Fruit fly (Drosophila melanogaster) whole organism, embryonic: ENCODE results near the gene CG13088.

ENCODE experiments used
- Atf6 ChIP-seq: fragments of 200-800 bp; sonication (Bioruptor generic); IDR thresholded peaks from 2 replicates; pipeline ENCODE4 v1.3.6; 2022; ENCODE audit warnings: missing biosample characterization, missing genetic modification characterization
- Awh ChIP-seq: fragments of 200-800 bp; sonication (Bioruptor generic); IDR thresholded peaks from 2 replicates; pipeline ENCODE4, ENCODE4 v1.3.6; 2022; ENCODE audit warnings: missing biosample characterization, missing genetic modification characterization
- B-H1 ChIP-seq: fragments of 200-800 bp; sonication (Bioruptor generic); IDR thresholded peaks from 3 replicates; pipeline ENCODE4 v1.3.6; 2022; ENCODE audit warnings: missing biosample characterization, missing genetic modification characterization
- Bgb ChIP-seq: fragments of 200-800 bp; sonication (Bioruptor generic); IDR thresholded peaks from 2 replicates; pipeline ENCODE4 v1.3.6; 2022; ENCODE audit warnings: missing biosample characterization, missing genetic modification characterization; ENCODE audit not compliant: partially characterized antibody
- CG10959 ChIP-seq: fragments of 200-800 bp; sonication (Bioruptor generic); IDR thresholded peaks from 2 replicates; pipeline ENCODE4 v1.3.6; 2022; ENCODE audit warnings: missing biosample characterization, missing genetic modification characterization
- CG10979 ChIP-seq: fragments of 200-800 bp; sonication (Bioruptor generic); optimal IDR thresholded peaks from 2 replicates; lab custom pipeline; 2018; ENCODE audit warnings: missing biosample characterization, mild to moderate bottlenecking, missing genetic modification characterization, moderate library complexity
- CG12659 ChIP-seq: fragments of 200-800 bp; sonication (Bioruptor generic); optimal IDR thresholded peaks from 3 replicates; lab custom pipeline; 2017; ENCODE audit warnings: mild to moderate bottlenecking, missing biosample characterization, missing genetic modification reagents, missing genetic modification characterization
- CG15073 ChIP-seq: fragments of 200-800 bp; sonication (Bioruptor generic); optimal IDR thresholded peaks from 2 replicates; lab custom pipeline; 2016; ENCODE audit warnings: missing biosample characterization, missing genetic modification characterization
- CG1529 ChIP-seq: fragments of 200-800 bp; sonication (Bioruptor generic); optimal IDR thresholded peaks from 3 replicates; lab custom pipeline; 2018; ENCODE audit warnings: missing biosample characterization, missing genetic modification characterization
- CG15514 ChIP-seq: fragments of 200-800 bp; sonication (Bioruptor generic); optimal IDR thresholded peaks from 3 replicates; lab custom pipeline; 2017; ENCODE audit warnings: missing biosample characterization, missing genetic modification characterization, mild to moderate bottlenecking, moderate library complexity, missing genetic modification reagents
- CG17361 ChIP-seq: fragments of 200-800 bp; sonication (Bioruptor generic); IDR thresholded peaks from 3 replicates; pipeline ENCODE4 v1.3.6; 2022; ENCODE audit warnings: missing biosample characterization, missing genetic modification characterization
- CG18476 ChIP-seq: fragments of 200-800 bp; sonication (Bioruptor generic); optimal IDR thresholded peaks from 2 replicates; lab custom pipeline; 2016; ENCODE audit warnings: missing biosample characterization, mild to moderate bottlenecking, missing genetic modification characterization
- CG2129 ChIP-seq: fragments of 200-800 bp; sonication (Bioruptor generic); IDR thresholded peaks from 2 replicates; pipeline ENCODE4 v1.3.6; 2022; ENCODE audit warnings: missing biosample characterization, missing genetic modification characterization; ENCODE audit not compliant: partially characterized antibody
- CG2202 ChIP-seq: fragments of 200-800 bp; sonication (Bioruptor generic); optimal IDR thresholded peaks from 2 replicates; lab custom pipeline; 2018; ENCODE audit warnings: missing biosample characterization, mild to moderate bottlenecking, missing genetic modification characterization
- CG2712 ChIP-seq: fragments of 200-800 bp; optimal IDR thresholded peaks from 3 replicates; lab custom pipeline; 2019; ENCODE audit warnings: missing biosample characterization, mild to moderate bottlenecking, missing genetic modification characterization, moderate library complexity
- CG2875 ChIP-seq: fragments of 200-800 bp; sonication (Bioruptor generic); optimal IDR thresholded peaks from 2 replicates; lab custom pipeline; 2017; ENCODE audit warnings: missing biosample characterization, mild to moderate bottlenecking, missing genetic modification characterization, missing genetic modification reagents
- CG4282 ChIP-seq: fragments of 200-800 bp; sonication (Bioruptor generic); optimal IDR thresholded peaks from 2 replicates; lab custom pipeline; 2016; ENCODE audit warnings: missing biosample characterization, missing genetic modification characterization
- CG6272 ChIP-seq: fragments of 200-800 bp; sonication (Bioruptor generic); IDR thresholded peaks from 2 replicates; pipeline ENCODE4 v1.3.6; 2022; ENCODE audit warnings: missing biosample characterization, missing genetic modification characterization
- CG6765 ChIP-seq: fragments of 200-800 bp; sonication (Bioruptor generic); optimal IDR thresholded peaks from 3 replicates; lab custom pipeline; 2017; ENCODE audit warnings: missing biosample characterization, mild to moderate bottlenecking, missing genetic modification characterization
- CG7839 ChIP-seq: fragments of 200-800 bp; sonication (Bioruptor generic); optimal IDR thresholded peaks from 3 replicates; lab custom pipeline; 2018; ENCODE audit warnings: missing biosample characterization, mild to moderate bottlenecking, missing genetic modification characterization, moderate library complexity
- CG9932 ChIP-seq: fragments of 200-800 bp; sonication (Bioruptor generic); IDR thresholded peaks from 2 replicates; pipeline ENCODE4 v1.3.6; 2022; ENCODE audit warnings: missing biosample characterization, missing genetic modification characterization
- Dfd ChIP-seq, 2 experiments: fragments of >200 bp; optimal IDR thresholded peaks; 2 replicates each; lab custom pipeline; 2017; ENCODE audit warnings: missing biosample characterization in 2 of 2, missing genetic modification characterization in 2 of 2
- HmgZ ChIP-seq: fragments of 200-800 bp; sonication (Bioruptor generic); optimal IDR thresholded peaks from 2 replicates; lab custom pipeline; 2018; ENCODE audit warnings: missing biosample characterization, mild to moderate bottlenecking, missing genetic modification characterization
- Kr ChIP-seq: fragments of 200-800 bp; sonication (Bioruptor generic); optimal IDR thresholded peaks from 2 replicates; lab custom pipeline; 2017; ENCODE audit warnings: missing biosample characterization, mild to moderate bottlenecking, missing genetic modification characterization
- Lhr ChIP-seq: fragments of 200-800 bp; sonication (Bioruptor generic); optimal IDR thresholded peaks from 3 replicates; lab custom pipeline; 2017; ENCODE audit warnings: mild to moderate bottlenecking, missing biosample characterization, missing genetic modification reagents, missing genetic modification characterization
- Meics ChIP-seq: fragments of 200-800 bp; sonication (Bioruptor generic); optimal IDR thresholded peaks from 2 replicates; lab custom pipeline; 2017; ENCODE audit warnings: missing biosample characterization, mild to moderate bottlenecking, missing genetic modification characterization
- Myb ChIP-seq: fragments of 200-800 bp; sonication (Bioruptor generic); optimal IDR thresholded peaks from 2 replicates; lab custom pipeline; 2016; ENCODE audit warnings: missing biosample characterization, missing genetic modification characterization
- Ptx1 ChIP-seq: fragments of 200-800 bp; sonication (Bioruptor generic); IDR thresholded peaks from 2 replicates; pipeline ENCODE4 v1.3.6; 2022; ENCODE audit warnings: missing biosample characterization, missing genetic modification characterization
- Sox100B ChIP-seq: fragments of 200-800 bp; sonication (Bioruptor generic); optimal IDR thresholded peaks from 3 replicates; lab custom pipeline; 2018; ENCODE audit warnings: missing biosample characterization, mild to moderate bottlenecking, missing genetic modification characterization
- abd-A ChIP-seq: fragments of 200-800 bp; sonication (Bioruptor generic); optimal IDR thresholded peaks from 3 replicates; lab custom pipeline; 2019; ENCODE audit warnings: missing biosample characterization, mild to moderate bottlenecking, missing genetic modification characterization, moderate library complexity
- ara ChIP-seq: fragments of 200-800 bp; sonication (Bioruptor generic); IDR thresholded peaks from 2 replicates; pipeline ENCODE4 v1.3.6; 2022; ENCODE audit warnings: missing biosample characterization, missing genetic modification characterization
- chm ChIP-seq: fragments of 200-800 bp; sonication (Bioruptor generic); IDR thresholded peaks from 2 replicates; pipeline ENCODE4 v1.3.6; 2022; ENCODE audit warnings: missing biosample characterization, missing genetic modification characterization
- cwo ChIP-seq: fragments of 200-800 bp; sonication (Bioruptor generic); optimal IDR thresholded peaks from 3 replicates; lab custom pipeline; 2017; ENCODE audit warnings: missing biosample characterization, missing genetic modification characterization, mild to moderate bottlenecking, moderate library complexity, missing genetic modification reagents
- ems ChIP-seq: fragments of 200-800 bp; sonication (Bioruptor generic); optimal IDR thresholded peaks from 3 replicates; lab custom pipeline; 2016; ENCODE audit warnings: missing biosample characterization, missing genetic modification characterization
- gfzf ChIP-seq: fragments of 200-800 bp; sonication (Bioruptor generic); optimal IDR thresholded peaks from 2 replicates; lab custom pipeline; 2016; ENCODE audit warnings: missing biosample characterization, mild to moderate bottlenecking, missing genetic modification characterization, moderate library complexity
- ham ChIP-seq: fragments of 200-800 bp; sonication (Bioruptor generic); IDR thresholded peaks from 2 replicates; pipeline ENCODE4 v1.3.6; 2022; ENCODE audit warnings: missing biosample characterization, missing genetic modification characterization
- hb ChIP-seq: fragments of 200-800 bp; sonication (Bioruptor generic); IDR thresholded peaks from 3 replicates; pipeline ENCODE4 v1.3.6; 2022; ENCODE audit warnings: missing biosample characterization, missing genetic modification characterization; ENCODE audit not compliant: partially characterized antibody
- lab ChIP-seq: fragments of 200-800 bp; sonication (Bioruptor generic); optimal IDR thresholded peaks from 3 replicates; lab custom pipeline; 2017; ENCODE audit warnings: missing biosample characterization, missing genetic modification characterization, mild to moderate bottlenecking, moderate library complexity, missing genetic modification reagents
- lola ChIP-seq, 3 experiments: fragments of >200 bp in 2 of 3; fragments of 200-800 bp in 1 of 3; sonication (Bioruptor generic) in 1 of 3; optimal IDR thresholded peaks; 2 replicates each; lab custom pipeline; 2017 to 2019; ENCODE audit warnings: missing biosample characterization in 3 of 3, missing genetic modification characterization in 3 of 3, mild to moderate bottlenecking in 1 of 3, moderate library complexity in 1 of 3
- lov ChIP-seq, 2 experiments: fragments of 200-800 bp in 1 of 2; fragments of >200 bp in 1 of 2; sonication (Bioruptor generic) in 1 of 2; IDR thresholded peaks in 1 of 2; optimal IDR thresholded peaks in 1 of 2; 2 replicates in 1 of 2; 3 replicates in 1 of 2; pipeline versions ENCODE4 v1.3.6 to Lab custom; 2017 to 2022; ENCODE audit warnings: missing biosample characterization in 1 of 2, missing genetic modification characterization in 1 of 2
- otp ChIP-seq: fragments of 200-800 bp; sonication (Bioruptor generic); IDR thresholded peaks from 3 replicates; pipeline ENCODE4, ENCODE4 v1.3.6; 2022; ENCODE audit warnings: missing biosample characterization, missing genetic modification characterization
- pita ChIP-seq: fragments of 200-800 bp; sonication (Bioruptor generic); optimal IDR thresholded peaks from 2 replicates; lab custom pipeline; 2017; ENCODE audit warnings: missing biosample characterization, mild to moderate bottlenecking, missing genetic modification characterization
- pnt ChIP-seq: fragments of 200-800 bp; sonication (Bioruptor generic); optimal IDR thresholded peaks from 3 replicates; lab custom pipeline; 2016; ENCODE audit warnings: missing biosample characterization, missing genetic modification characterization
- row ChIP-seq: fragments of 200-800 bp; sonication (Bioruptor generic); IDR thresholded peaks from 3 replicates; pipeline ENCODE4 v1.3.6; 2022; ENCODE audit warnings: missing biosample characterization, missing genetic modification characterization
- sug ChIP-seq: fragments of 200-800 bp; optimal IDR thresholded peaks from 2 replicates; lab custom pipeline; 2019; ENCODE audit warnings: missing biosample characterization, mild to moderate bottlenecking, missing genetic modification characterization, moderate library complexity
- tap ChIP-seq: fragments of 200-800 bp; optimal IDR thresholded peaks from 3 replicates; lab custom pipeline; 2019; ENCODE audit warnings: missing biosample characterization, mild to moderate bottlenecking, missing genetic modification characterization, moderate library complexity
- usp ChIP-seq: fragments of >200 bp; optimal IDR thresholded peaks from 2 replicates; lab custom pipeline; 2017; ENCODE audit warnings: missing biosample characterization, missing genetic modification characterization
- vfl ChIP-seq: fragments of 200-800 bp; sonication (Bioruptor generic); optimal IDR thresholded peaks from 2 replicates; lab custom pipeline; 2016; ENCODE audit warnings: missing biosample characterization, missing genetic modification characterization
- wek ChIP-seq: fragments of 200-800 bp; sonication (Bioruptor generic); optimal IDR thresholded peaks from 3 replicates; lab custom pipeline; 2018; ENCODE audit warnings: missing biosample characterization, mild to moderate bottlenecking, missing genetic modification characterization, moderate library complexity

The CG13088 gene

dm6 chr2L:8461782-8462453 is 26.9 kb upstream of the CG13088 start (continued):
- TF ChIP-seq CG1529 (GFP tag; lab: Kevin White, UChicago) (no peak), Kr (no peak), Myb (GFP tag; lab: Kevin White, UChicago) (no peak), CG15514 (GFP tag; lab: Kevin White, UChicago) (peak; percentile 29), Meics (GFP tag; lab: Kevin White, UChicago) (peak; percentile 64), ham (GFP tag; lab: Robert Waterston, UW) (no peak), pita (GFP tag; lab: Kevin White, UChicago) (no peak), usp (GFP tag; lab: Kevin White, UChicago) (no peak), Awh (GFP tag; lab: Robert Waterston, UW) (no peak), Sox100B (peak; percentile 4), HmgZ (tag; lab: Kevin White, UChicago) (peak; percentile 23), CG7839 (tag; lab: Kevin White, UChicago) (peak; percentile 47), tap (tag; lab: Kevin White, UChicago) (no peak), hb (GFP tag; lab: Robert Waterston, UW) (no peak), cwo (GFP tag; lab: Kevin White, UChicago) (peak; percentile 79), Atf6 (GFP tag; lab: Robert Waterston, UW) (0 out of 2 replicates have a peak, but pooled peaks have one; percentile 15), lov (optimal IDR thresholded peaks at IDR 0.05; lab: Kevin White, UChicago) (no peak), lov (GFP tag; IDR thresholded peaks at IDR 0.05; lab: Robert Waterston, UW) (no peak), lab (GFP tag; lab: Kevin White, UChicago) (peak; percentile 71), CG2202 (tag; lab: Kevin White, UChicago) (no peak), CG18476 (no peak), wek (GFP tag; lab: Kevin White, UChicago) (no peak), lola (GFP tag; optimal IDR thresholded peaks at IDR 0.05; lab: Kevin White, UChicago) (peak in 1 of 3 experiments; percentile 4), CG9932 (GFP tag; lab: Robert Waterston, UW) (no peak; the same call in 1 of the 2 replicates), chm (no peak), CG2129 (GFP tag; lab: Robert Waterston, UW) (no peak), CG17361 (peak; percentile 43; the same call in 1 of the 3 replicates), Bgb (no peak), ems (GFP tag; lab: Kevin White, UChicago) (no peak), sug (tag; lab: Kevin White, UChicago) (peak; percentile 85), Ptx1 (GFP tag; lab: Robert Waterston, UW) (no peak), CG4282 (GFP tag; lab: Kevin White, UChicago) (no peak), ara (GFP tag; lab: Robert Waterston, UW) (no peak), pnt (GFP tag; lab: Kevin White, UChicago) (no peak), CG15073 (GFP tag; lab: Kevin White, UChicago) (no peak), CG2712 (peak; percentile 48), otp (GFP tag; lab: Robert Waterston, UW) (no peak), Lhr (GFP tag; lab: Kevin White, UChicago) (no peak), gfzf (GFP tag; lab: Kevin White, UChicago) (no peak), CG6765 (no peak), B-H1 (GFP tag; lab: Robert Waterston, UW) (no peak), row (peak; percentile 62), CG2875 (GFP tag; lab: Kevin White, UChicago) (no peak), CG6272 (GFP tag; lab: Robert Waterston, UW) (no peak), CG10979 (tag; lab: Kevin White, UChicago) (peak; percentile 29), abd-A (tag; lab: Kevin White, UChicago) (no peak), vfl (GFP tag; lab: Kevin White, UChicago) (no peak), CG12659 (peak; percentile 37), CG10959 (no peak), Dfd (GFP tag; optimal IDR thresholded peaks at IDR 0.05; lab: Kevin White, UChicago) (no peak)
